Worm (Caenorhabditis elegans): Measurements from ENCODE around the gene pitp-1.

DNA sequence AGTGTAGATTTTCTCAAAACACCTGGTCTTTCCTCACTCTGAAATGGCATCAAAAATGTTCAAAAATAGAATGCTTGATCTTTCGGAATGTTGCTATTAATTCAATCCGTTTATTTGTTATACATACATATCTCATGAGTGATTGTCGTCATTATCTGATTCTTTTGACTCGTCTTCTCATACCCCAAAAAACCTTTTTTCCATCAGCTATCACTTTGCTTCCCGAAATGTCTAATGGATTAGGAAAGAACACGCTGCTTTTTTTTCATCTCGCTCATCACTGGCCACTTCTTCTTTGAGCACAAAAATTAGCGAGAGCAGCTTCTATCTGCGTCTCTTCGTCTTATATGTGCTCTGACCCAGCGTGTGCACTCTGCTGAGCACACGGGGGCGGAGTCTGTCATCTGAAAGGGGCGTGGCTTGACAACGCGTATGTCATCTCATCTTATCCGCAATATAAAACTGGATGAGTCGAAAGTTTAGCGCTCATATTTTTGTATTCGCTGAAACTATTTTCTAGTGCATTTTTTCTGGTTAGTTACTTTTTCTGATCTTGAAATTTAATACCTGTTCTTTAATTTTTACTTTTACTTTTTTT lies 35.3 kb upstream of the pitp-1 start:
- TF ChIP-seq nhr-77 (tag; optimal IDR thresholded peaks at IDR 0.05) (no peak), zag-1 (tag; optimal IDR thresholded peaks at IDR 0.05) (no peak), nhr-67 (tag; optimal IDR thresholded peaks at IDR 0.05) (no peak), unc-39 (tag; optimal IDR thresholded peaks at IDR 0.05) (no peak), elt-3 (tag; optimal IDR thresholded peaks at IDR 0.05) (no peak), lin-15B (tag; optimal IDR thresholded peaks at IDR 0.05) (no peak), nhr-76 (tag; optimal IDR thresholded peaks at IDR 0.05) (no peak), nfya-1 (tag; optimal IDR thresholded peaks at IDR 0.05; ENCODE audit: insufficient read depth) (peak; percentile 7), ceh-16 (tag; optimal IDR thresholded peaks at IDR 0.05) (no peak), ZK546.5 (tag; optimal IDR thresholded peaks at IDR 0.05) (no peak), fkh-10 (GFP tag; optimal IDR thresholded peaks at IDR 0.05) (no peak)
